Worm (Caenorhabditis elegans) whole organism, L4 larva: ENCODE results near the gene C16A3.5.

Source experiments
- F37D6.2 ChIP-seq: sonication (generic microtip); optimal IDR thresholded peaks from 2 replicates; lab custom pipeline; 2016; ENCODE audit warnings: mild to moderate bottlenecking, missing genetic modification characterization, missing compliant biosample characterization
- F44E2.7 ChIP-seq: fragments of 200-800 bp; sonication (Bioruptor generic); IDR thresholded peaks from 2 replicates; pipeline ENCODE4 v2.1.2; 2022; ENCODE audit warnings: missing genetic modification characterization, missing compliant biosample characterization
- F49E8.2 ChIP-seq: sonication (generic microtip); optimal IDR thresholded peaks from 2 replicates; lab custom pipeline; 2016; ENCODE audit warnings: missing compliant biosample characterization, mild to moderate bottlenecking, missing genetic modification characterization, borderline replicate concordance
- T20F7.1 ChIP-seq: fragments of 200-800 bp; sonication (Bioruptor generic); optimal IDR thresholded peaks from 2 replicates; lab custom pipeline; 2018; ENCODE audit warnings: mild to moderate bottlenecking, missing genetic modification characterization, missing compliant biosample characterization
- T26A8.4 ChIP-seq: fragments of 200-800 bp; sonication (Bioruptor generic); IDR thresholded peaks from 2 replicates; pipeline ENCODE4 v1.3.6; 2022; ENCODE audit warnings: missing genetic modification characterization, missing compliant biosample characterization
- Y105C5A.15 ChIP-seq: fragments of 200-800 bp; sonication (Bioruptor generic); IDR thresholded peaks from 2 replicates; pipeline ENCODE4 v1.3.6; 2022; ENCODE audit warnings: missing genetic modification characterization, missing compliant biosample characterization
- Y48G9A.11 ChIP-seq: fragments of 200-800 bp; sonication (Bioruptor generic); IDR thresholded peaks from 2 replicates; pipeline ENCODE4 v1.3.6; 2022; ENCODE audit warnings: missing genetic modification reagents, missing genetic modification characterization, missing compliant biosample characterization
- Y75B8A.6 ChIP-seq: fragments of 200-800 bp; sonication (Bioruptor generic); IDR thresholded peaks from 2 replicates; pipeline ENCODE4 v1.3.6; 2022; ENCODE audit warnings: missing genetic modification reagents, missing genetic modification characterization, missing compliant biosample characterization
- ZK337.2 ChIP-seq: fragments of 200-800 bp; sonication (Bioruptor generic); IDR thresholded peaks from 2 replicates; pipeline ENCODE4 v1.3.6; 2022; ENCODE audit warnings: missing genetic modification reagents, missing genetic modification characterization, missing compliant biosample characterization
- aha-1 ChIP-seq: fragments of 150-350 bp; peaks from one replicate; lab custom pipeline; 2014; ENCODE audit warnings: missing biosample characterization, missing genetic modification characterization
- aly-2 ChIP-seq: sonication (generic microtip); optimal IDR thresholded peaks from 2 replicates; lab custom pipeline; 2018; ENCODE audit warnings: missing biosample characterization, missing genetic modification characterization
- arid-1 ChIP-seq: fragments of 200-800 bp; sonication (Bioruptor generic); conservative IDR thresholded peaks from 2 replicates; pipeline ENCODE4 v1.3.6; 2022; ENCODE audit warnings: missing genetic modification reagents, missing genetic modification characterization, missing compliant biosample characterization
- attf-4 ChIP-seq: sonication (generic microtip); optimal IDR thresholded peaks from 3 replicates; lab custom pipeline; 2017; ENCODE audit warnings: missing biosample characterization, missing genetic modification characterization
- ceh-28 ChIP-seq: fragments of 150-350 bp; optimal IDR thresholded peaks from 2 replicates; lab custom pipeline; 2014; ENCODE audit warnings: missing biosample characterization, missing genetic modification reagents, missing genetic modification characterization
- ceh-32 ChIP-seq: sonication (generic microtip); optimal IDR thresholded peaks from 2 replicates; lab custom pipeline; 2016; ENCODE audit warnings: mild to moderate bottlenecking, missing genetic modification characterization, missing compliant biosample characterization; ENCODE audit not compliant: poor library complexity
- ceh-44 ChIP-seq: fragments of 200-800 bp; sonication (Bioruptor generic); IDR thresholded peaks from 2 replicates; pipeline ENCODE4 v1.3.6; 2022; ENCODE audit warnings: missing genetic modification reagents, missing genetic modification characterization, missing compliant biosample characterization
- ceh-82 ChIP-seq: sonication (generic microtip); optimal IDR thresholded peaks from 2 replicates; lab custom pipeline; 2017; ENCODE audit warnings: missing biosample characterization, missing genetic modification characterization
- ces-1 ChIP-seq: fragments of 150-350 bp; sonication (generic microtip); optimal IDR thresholded peaks from 4 replicates; lab custom pipeline; 2014; ENCODE audit warnings: missing biosample characterization, missing genetic modification reagents, missing genetic modification characterization
- ctbp-1 ChIP-seq: fragments of 200-800 bp; sonication (Bioruptor generic); IDR thresholded peaks from 2 replicates; pipeline ENCODE4 v1.3.6; 2022; ENCODE audit warnings: missing genetic modification reagents, missing genetic modification characterization, missing compliant biosample characterization
- daf-12 ChIP-seq: fragments of 150-350 bp; optimal IDR thresholded peaks from 2 replicates; lab custom pipeline; 2014; ENCODE audit warnings: missing biosample characterization, missing genetic modification reagents, missing genetic modification characterization
- daf-16 ChIP-seq, 3 experiments: sonication (generic microtip); optimal IDR thresholded peaks; 2 replicates each; lab custom pipeline; 2016 to 2017; ENCODE audit warnings: missing genetic modification characterization in 3 of 3, missing genetic modification reagents in 3 of 3, mild to moderate bottlenecking in 2 of 3, missing compliant biosample characterization in 2 of 3, missing biosample characterization in 1 of 3, moderate library complexity in 1 of 3
- dmd-6 ChIP-seq: fragments of 200-800 bp; sonication (Bioruptor generic); IDR thresholded peaks from 2 replicates; pipeline ENCODE4 v1.3.6; 2022; ENCODE audit warnings: missing genetic modification reagents, missing genetic modification characterization, missing compliant biosample characterization
- dmd-8 ChIP-seq: fragments of 200-800 bp; sonication (Bioruptor generic); IDR thresholded peaks from 2 replicates; pipeline ENCODE4 v1.3.6; 2022; ENCODE audit warnings: missing genetic modification characterization, missing compliant biosample characterization
- dmd-9 ChIP-seq: fragments of 200-800 bp; sonication (Bioruptor generic); IDR thresholded peaks from 2 replicates; pipeline ENCODE4 v1.3.6; 2022; ENCODE audit warnings: missing genetic modification reagents, missing genetic modification characterization, missing compliant biosample characterization
- dve-1 ChIP-seq: sonication (generic microtip); optimal IDR thresholded peaks from 2 replicates; lab custom pipeline; 2017; ENCODE audit warnings: antibody characterized with exemption, mild to moderate bottlenecking, missing genetic modification characterization, missing compliant biosample characterization; ENCODE audit not compliant: insufficient read depth
- fkh-10 ChIP-seq: fragments of 150-350 bp; optimal IDR thresholded peaks from 2 replicates; lab custom pipeline; 2014; ENCODE audit warnings: missing biosample characterization, missing genetic modification reagents, missing genetic modification characterization
- gei-8 ChIP-seq: fragments of 200-800 bp; sonication (Bioruptor generic); optimal IDR thresholded peaks from 2 replicates; lab custom pipeline; 2018; ENCODE audit warnings: mild to moderate bottlenecking, missing genetic modification characterization, missing compliant biosample characterization
- hlh-30 ChIP-seq: sonication (generic microtip); optimal IDR thresholded peaks from 2 replicates; lab custom pipeline; 2017; ENCODE audit warnings: antibody characterized with exemption, mild to moderate bottlenecking, missing genetic modification characterization, missing compliant biosample characterization; ENCODE audit not compliant: insufficient read depth
- lin-29 ChIP-seq: fragments of 200-800 bp; sonication (Bioruptor generic); IDR thresholded peaks from 2 replicates; pipeline ENCODE4 v1.3.6; 2022; ENCODE audit warnings: missing genetic modification reagents, missing genetic modification characterization, missing compliant biosample characterization
- madf-5 ChIP-seq, 2 experiments: fragments of 200-800 bp; sonication (Bioruptor generic); IDR thresholded peaks; 2 replicates each; pipeline ENCODE4 v1.3.6; 2022; ENCODE audit warnings: missing compliant biosample characterization in 2 of 2, missing genetic modification characterization in 2 of 2
- madf-9 ChIP-seq: fragments of 200-800 bp; sonication (Bioruptor generic); conservative IDR thresholded peaks from 2 replicates; pipeline ENCODE4 v1.3.6; 2022; ENCODE audit warnings: missing genetic modification reagents, missing genetic modification characterization, missing compliant biosample characterization
- mdl-1 ChIP-seq, 2 experiments: fragments of 150-350 bp in 1 of 2; sonication (generic microtip) in 1 of 2; optimal IDR thresholded peaks; 2 replicates each; lab custom pipeline; 2014 to 2017; ENCODE audit warnings: missing biosample characterization in 2 of 2, missing genetic modification characterization in 2 of 2
- mdt-29 ChIP-seq: fragments of 200-800 bp; sonication (Bioruptor generic); IDR thresholded peaks from 2 replicates; pipeline ENCODE4 v1.3.6; 2022; ENCODE audit warnings: missing genetic modification reagents, missing genetic modification characterization, missing compliant biosample characterization
- mxl-3 ChIP-seq: fragments of 200-800 bp; sonication (Bioruptor generic); optimal IDR thresholded peaks from 2 replicates; lab custom pipeline; 2018; ENCODE audit warnings: mild to moderate bottlenecking, missing genetic modification characterization, missing compliant biosample characterization
- nhr-102 ChIP-seq: sonication (generic microtip); optimal IDR thresholded peaks from 2 replicates; lab custom pipeline; 2016; ENCODE audit warnings: mild to moderate bottlenecking, missing genetic modification characterization, moderate library complexity, missing compliant biosample characterization
- nhr-11 ChIP-seq: fragments of 150-350 bp; optimal IDR thresholded peaks from 2 replicates; lab custom pipeline; 2014; ENCODE audit warnings: missing biosample characterization, missing genetic modification characterization
- nhr-25 ChIP-seq: sonication (generic microtip); optimal IDR thresholded peaks from 2 replicates; lab custom pipeline; 2017; ENCODE audit warnings: missing genetic modification characterization, mild to moderate bottlenecking, missing compliant biosample characterization, antibody characterized with exemption, moderate library complexity, borderline replicate concordance; ENCODE audit not compliant: insufficient read depth
- nhr-48 ChIP-seq: sonication (generic microtip); optimal IDR thresholded peaks from 2 replicates; lab custom pipeline; 2016; ENCODE audit warnings: mild to moderate bottlenecking, missing genetic modification characterization, missing compliant biosample characterization
- nhr-6 ChIP-seq: fragments of 150-350 bp; optimal IDR thresholded peaks from 2 replicates; lab custom pipeline; 2014; ENCODE audit warnings: missing biosample characterization, missing genetic modification characterization
- nhr-77 ChIP-seq: fragments of 150-350 bp; optimal IDR thresholded peaks from 2 replicates; lab custom pipeline; 2014; ENCODE audit warnings: missing biosample characterization, missing genetic modification characterization
- spr-1 ChIP-seq: sonication (generic microtip); optimal IDR thresholded peaks from 2 replicates; lab custom pipeline; 2016; ENCODE audit warnings: mild to moderate bottlenecking, missing genetic modification characterization, missing compliant biosample characterization
- unc-130 ChIP-seq: sonication (generic microtip); optimal IDR thresholded peaks from 2 replicates; lab custom pipeline; 2016; ENCODE audit warnings: missing genetic modification reagents, missing genetic modification characterization, missing compliant biosample characterization
- zfp-3 ChIP-seq: fragments of 200-800 bp; sonication (Bioruptor generic); conservative IDR thresholded peaks from 2 replicates; pipeline ENCODE4 v1.3.6; 2022; ENCODE audit warnings: missing genetic modification reagents, missing genetic modification characterization, missing compliant biosample characterization
- zip-11 ChIP-seq: fragments of 200-800 bp; sonication (Bioruptor generic); IDR thresholded peaks from 2 replicates; pipeline ENCODE4 v1.3.6; 2022; ENCODE audit warnings: missing genetic modification characterization, missing compliant biosample characterization
- zip-2 ChIP-seq: fragments of 150-350 bp; optimal IDR thresholded peaks from 2 replicates; lab custom pipeline; 2014; ENCODE audit warnings: missing biosample characterization, missing genetic modification characterization
- ztf-7 ChIP-seq: fragments of 150-350 bp; optimal IDR thresholded peaks from 2 replicates; lab custom pipeline; 2014; ENCODE audit warnings: missing biosample characterization, missing genetic modification characterization

C16A3.5 gene

DNA sequence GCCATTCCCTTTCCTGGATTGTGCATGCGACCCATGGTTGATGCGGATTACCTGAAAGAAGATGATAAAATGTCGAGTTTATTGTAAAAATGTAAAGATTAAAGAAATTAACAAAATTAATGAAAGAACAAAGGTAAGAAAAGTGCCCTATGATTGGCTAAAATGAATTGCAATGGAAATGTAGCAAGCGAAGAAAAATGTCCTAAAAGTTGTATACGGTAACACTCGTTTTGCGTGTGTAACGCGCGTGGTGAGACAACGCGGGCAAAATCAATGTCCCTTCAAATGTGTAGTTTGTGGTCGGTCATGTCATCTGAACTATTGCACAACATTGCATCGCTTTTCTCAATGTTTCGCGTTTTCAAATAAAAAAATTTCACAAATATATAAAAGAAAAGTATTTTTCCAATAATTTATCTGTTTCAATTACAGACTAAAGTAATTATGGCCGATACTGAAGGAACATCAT, 5.6 kb upstream of the C16A3.5 start, which contains the start of the genes rps-13 and nfx-1 (continued):
- TF ChIP-seq nhr-25 (peak; percentile 68), mdt-29 (GFP tag; lab: Robert Waterston, UW) (no peak), nhr-48 (tag; lab: Kevin White, UChicago) (no peak), ceh-44 (no peak), Y75B8A.6 (no peak), dmd-9 (no peak), nhr-6 (tag; lab: Kevin White, UChicago) (peak; percentile 69), mdl-1 (tag; optimal IDR thresholded peaks at IDR 0.05; lab: Kevin White, UChicago) (peak in 1 of 2 experiments; percentile 48), unc-130 (GFP tag; lab: Kevin White, UChicago) (peak; percentile 54), mxl-3 (GFP tag; lab: Kevin White, UChicago) (peak; percentile 43), F44E2.7 (GFP tag; lab: Robert Waterston, UW) (no peak), Y48G9A.11 (GFP tag; lab: Robert Waterston, UW) (no peak), aly-2 (no peak), ztf-7 (tag; lab: Kevin White, UChicago) (peak; percentile 76), zfp-3 (GFP tag; lab: Robert Waterston, UW) (no peak), dmd-8 (GFP tag; lab: Robert Waterston, UW) (no peak), T20F7.1 (GFP tag; lab: Kevin White, UChicago) (no peak), ZK337.2 (GFP tag; lab: Robert Waterston, UW) (no peak), aha-1 (peak; percentile 100), ces-1 (GFP tag; lab: Kevin White, UChicago) (no peak), arid-1 (peak; percentile 65; the same call in 1 of the 2 replicates), madf-9 (GFP tag; lab: Robert Waterston, UW) (no peak), daf-16 (GFP tag; optimal IDR thresholded peaks at IDR 0.05; lab: Kevin White, UChicago) (no peak), daf-16 (tag; optimal IDR thresholded peaks at IDR 0.05; lab: Kevin White, UChicago) (peak; percentile 85), ctbp-1 (GFP tag; lab: Robert Waterston, UW) (no peak), Y105C5A.15 (GFP tag; lab: Robert Waterston, UW) (no peak), daf-12 (tag; lab: Kevin White, UChicago) (no peak), F37D6.2 (tag; lab: Kevin White, UChicago) (peak; percentile 10), nhr-102 (tag; lab: Kevin White, UChicago) (no peak), hlh-30 (tag; lab: Kevin White, UChicago) (peak; percentile 93), T26A8.4 (GFP tag; lab: Robert Waterston, UW) (no peak), fkh-10 (GFP tag; lab: Kevin White, UChicago) (peak; percentile 32), F49E8.2 (tag; lab: Kevin White, UChicago) (no peak), lin-29 (GFP tag; lab: Robert Waterston, UW) (no peak), attf-4 (tag; lab: Kevin White, UChicago) (no peak), madf-5 (GFP tag; IDR thresholded peaks at IDR 0.05; lab: Robert Waterston, UW) (no peak), ceh-32 (no peak), nhr-11 (tag; lab: Kevin White, UChicago) (peak; percentile 80), zip-2 (tag; lab: Kevin White, UChicago) (peak; percentile 99), ceh-82 (tag; lab: Kevin White, UChicago) (no peak), zip-11 (GFP tag; lab: Robert Waterston, UW) (no peak), dve-1 (peak; percentile 84), nhr-77 (peak; percentile 91), gei-8 (no peak), ceh-28 (tag; lab: Kevin White, UChicago) (peak; percentile 12), spr-1 (tag; lab: Kevin White, UChicago) (no peak), dmd-6 (GFP tag; lab: Robert Waterston, UW) (0 out of 2 replicates have a peak, but pooled peaks have one; percentile 16)
